Worm (Caenorhabditis elegans) whole organism, L2 larva: ENCODE measurements around the gene trul-1.

ENCODE experiments used
- C34F6.9 ChIP-seq: fragments of 150-350 bp; optimal IDR thresholded peaks from 2 replicates; lab custom pipeline; 2014; ENCODE audit warnings: missing biosample characterization, missing genetic modification characterization
- F13H6.1 ChIP-seq: sonication (generic microtip); optimal IDR thresholded peaks from 2 replicates; lab custom pipeline; 2016; ENCODE audit warnings: missing genetic modification characterization, missing compliant biosample characterization
- R02D3.7 ChIP-seq: fragments of 150-350 bp; optimal IDR thresholded peaks from 2 replicates; lab custom pipeline; 2014; ENCODE audit warnings: missing biosample characterization, missing genetic modification characterization
- Y55F3AM.14 ChIP-seq: fragments of 200-800 bp; sonication (Bioruptor generic); optimal IDR thresholded peaks from 2 replicates; lab custom pipeline; 2018; ENCODE audit warnings: mild to moderate bottlenecking, missing genetic modification characterization, missing compliant biosample characterization
- ZK546.5 ChIP-seq: sonication (generic microtip); optimal IDR thresholded peaks from 2 replicates; lab custom pipeline; 2017; ENCODE audit warnings: missing biosample characterization, missing genetic modification characterization
- blmp-1 ChIP-seq: sonication (generic microtip); optimal IDR thresholded peaks from 2 replicates; lab custom pipeline; 2017; ENCODE audit warnings: missing genetic modification characterization, mild to moderate bottlenecking, missing compliant biosample characterization, antibody characterized with exemption, moderate library complexity; ENCODE audit not compliant: insufficient read depth
- ceh-82 ChIP-seq: fragments of 150-350 bp; optimal IDR thresholded peaks from 2 replicates; lab custom pipeline; 2014; ENCODE audit warnings: missing biosample characterization, missing genetic modification characterization
- crh-2 ChIP-seq: sonication (generic microtip); optimal IDR thresholded peaks from 2 replicates; lab custom pipeline; 2017; ENCODE audit warnings: missing biosample characterization, missing genetic modification characterization
- egl-27 ChIP-seq: sonication (generic microtip); optimal IDR thresholded peaks from 3 replicates; lab custom pipeline; 2017; ENCODE audit warnings: missing biosample characterization, missing genetic modification reagents, missing genetic modification characterization
- elt-1 ChIP-seq: fragments of 150-350 bp; optimal IDR thresholded peaks from 2 replicates; lab custom pipeline; 2014; ENCODE audit warnings: missing biosample characterization, missing genetic modification characterization
- elt-3 ChIP-seq: sonication (generic microtip); optimal IDR thresholded peaks from 2 replicates; lab custom pipeline; 2017; ENCODE audit warnings: missing biosample characterization, missing genetic modification characterization
- fos-1 ChIP-seq: fragments of 150-350 bp; optimal IDR thresholded peaks from 2 replicates; lab custom pipeline; 2014; ENCODE audit warnings: missing biosample characterization, missing genetic modification characterization
- gmeb-1 ChIP-seq: fragments of 150-350 bp; optimal IDR thresholded peaks from 2 replicates; lab custom pipeline; 2014; ENCODE audit warnings: missing biosample characterization, missing genetic modification characterization
- lin-11 ChIP-seq: fragments of 150-350 bp; sonication (generic microtip); optimal IDR thresholded peaks from 2 replicates; lab custom pipeline; 2014; ENCODE audit warnings: missing biosample characterization, missing genetic modification characterization, inconsistent platforms, mixed read lengths
- lin-13 ChIP-seq: fragments of 150-350 bp; optimal IDR thresholded peaks from 2 replicates; lab custom pipeline; 2014; ENCODE audit warnings: missing biosample characterization, missing genetic modification reagents, missing genetic modification characterization
- lsy-2 ChIP-seq, 2 experiments: fragments of 150-350 bp in 1 of 2; sonication (generic microtip) in 1 of 2; optimal IDR thresholded peaks; 2 replicates each; lab custom pipeline; 2014 to 2017; ENCODE audit warnings: missing biosample characterization in 2 of 2, missing genetic modification characterization in 2 of 2
- mab-5 ChIP-seq: fragments of 150-350 bp; optimal IDR thresholded peaks from 2 replicates; lab custom pipeline; 2014; ENCODE audit warnings: missing biosample characterization, missing genetic modification characterization
- mbf-1 ChIP-seq: sonication (generic microtip); optimal IDR thresholded peaks from 2 replicates; lab custom pipeline; 2017; ENCODE audit warnings: missing biosample characterization, missing genetic modification characterization
- nhr-10 ChIP-seq: sonication (generic microtip); optimal IDR thresholded peaks from 2 replicates; lab custom pipeline; 2017; ENCODE audit warnings: missing biosample characterization, missing genetic modification characterization
- nhr-11 ChIP-seq: fragments of 150-350 bp; optimal IDR thresholded peaks from 2 replicates; lab custom pipeline; 2014; ENCODE audit warnings: missing biosample characterization, missing genetic modification characterization
- nhr-12 ChIP-seq: fragments of 150-350 bp; optimal IDR thresholded peaks from 2 replicates; lab custom pipeline; 2014; ENCODE audit warnings: missing biosample characterization, missing genetic modification characterization
- nhr-21 ChIP-seq: fragments of 150-350 bp; optimal IDR thresholded peaks from 2 replicates; lab custom pipeline; 2014; ENCODE audit warnings: missing biosample characterization, missing genetic modification characterization
- nhr-25 ChIP-seq: fragments of 150-350 bp; sonication (generic microtip); optimal IDR thresholded peaks from 3 replicates; lab custom pipeline; 2014; ENCODE audit warnings: missing biosample characterization, missing genetic modification characterization
- nhr-6 ChIP-seq: fragments of 150-350 bp; optimal IDR thresholded peaks from 2 replicates; lab custom pipeline; 2014; ENCODE audit warnings: missing biosample characterization, missing genetic modification characterization
- peb-1 ChIP-seq: fragments of 150-350 bp; optimal IDR thresholded peaks from 2 replicates; lab custom pipeline; 2014; ENCODE audit warnings: missing biosample characterization, missing genetic modification characterization
- sem-4 ChIP-seq: fragments of 150-350 bp; optimal IDR thresholded peaks from 2 replicates; lab custom pipeline; 2014; ENCODE audit warnings: missing biosample characterization, missing genetic modification reagents, missing genetic modification characterization
- unc-39 ChIP-seq: fragments of 150-350 bp; optimal IDR thresholded peaks from 2 replicates; lab custom pipeline; 2014; ENCODE audit warnings: missing biosample characterization, missing genetic modification characterization
- unc-55 ChIP-seq: fragments of 150-350 bp; sonication (generic microtip); optimal IDR thresholded peaks from 3 replicates; lab custom pipeline; 2014; ENCODE audit warnings: missing biosample characterization, missing genetic modification reagents, missing genetic modification characterization
- unc-62 ChIP-seq: fragments of 150-350 bp; optimal IDR thresholded peaks from 2 replicates; lab custom pipeline; 2014; ENCODE audit warnings: missing biosample characterization, missing genetic modification reagents, missing genetic modification characterization
- ztf-1 ChIP-seq: fragments of 200-800 bp; sonication (Bioruptor generic); conservative IDR thresholded peaks from 2 replicates; pipeline ENCODE4 v1.3.6; 2022; ENCODE audit warnings: missing genetic modification characterization, missing compliant biosample characterization
- ztf-11 ChIP-seq: sonication (generic microtip); optimal IDR thresholded peaks from 2 replicates; lab custom pipeline; 2017; ENCODE audit warnings: missing biosample characterization, missing genetic modification characterization

trul-1 gene

ce11 chrII:283594-283993 lies 1.2 kb upstream of the trul-1 start, which contains the start of gene B0432.9:
B0432.9 (minus strand) TSS chrII:283694.
- TF ChIP-seq crh-2 (tag; lab: Kevin White, UChicago) (no peak), C34F6.9 (tag; lab: Kevin White, UChicago) (no peak), unc-62 (GFP tag; lab: Kevin White, UChicago) (no peak), mbf-1 (no peak), Y55F3AM.14 (GFP tag; lab: Kevin White, UChicago) (no peak), F13H6.1 (no peak)

- TF ChIP-seq lin-13 (no peak), fos-1 (no peak), nhr-10 (tag; lab: Kevin White, UChicago) (no peak), C34F6.9 (tag; lab: Kevin White, UChicago) (no peak), nhr-21 (tag; lab: Kevin White, UChicago) (no peak), nhr-25 (tag; lab: Kevin White, UChicago) (no peak), sem-4 (tag; lab: Kevin White, UChicago) (no peak), nhr-6 (tag; lab: Kevin White, UChicago) (no peak), R02D3.7 (tag; lab: Kevin White, UChicago) (no peak), ZK546.5 (tag; lab: Kevin White, UChicago) (no peak)
These were observed 3.7 kb downstream of the trul-1 start, which contains the start of gene B0432.8 for ce11 chrII:278636-279035. B0432.8 (minus strand) TSS chrII:278736.

- TF ChIP-seq peb-1 (tag; lab: Kevin White, UChicago): no peak
- TF ChIP-seq nhr-12 (tag; lab: Kevin White, UChicago): no peak
- TF ChIP-seq mbf-1: no peak
- no peak for TF ChIP-seq ztf-1 (GFP tag; lab: Robert Waterston, UW)
- no peak for TF ChIP-seq unc-39 (tag; lab: Kevin White, UChicago)
- TF ChIP-seq lsy-2 (tag; optimal IDR thresholded peaks at IDR 0.05; lab: Kevin White, UChicago): no peak
- TF ChIP-seq, all 48 proteins: peak for 0
These were observed 8.5 kb downstream of the trul-1 start, which contains the start of gene B0432.7 for ce11 chrII:273872-274271. B0432.7 (minus strand) TSS chrII:273972.

ce11 chrII:264053-264452 lies 18.3 kb downstream of the trul-1 start, which contains the start of gene B0432.14:
B0432.14 (plus strand) TSS chrII:264353.
- TF ChIP-seq gmeb-1 (tag; lab: Kevin White, UChicago): no peak
- TF ChIP-seq unc-39 (tag; lab: Kevin White, UChicago): no peak
- no peak for TF ChIP-seq nhr-11 (tag; lab: Kevin White, UChicago)
- no peak for TF ChIP-seq crh-2 (tag; lab: Kevin White, UChicago)
- TF ChIP-seq ztf-11 (tag; lab: Kevin White, UChicago): no peak
- TF ChIP-seq F13H6.1: no peak
- no peak for TF ChIP-seq Y55F3AM.14 (GFP tag; lab: Kevin White, UChicago)
- no peak for TF ChIP-seq ztf-1 (GFP tag; lab: Robert Waterston, UW)
- TF ChIP-seq C34F6.9 (tag; lab: Kevin White, UChicago): no peak
- TF ChIP-seq mab-5: no peak
- TF ChIP-seq unc-55 (GFP tag; lab: Kevin White, UChicago): no peak
- TF ChIP-seq blmp-1 (tag; lab: Kevin White, UChicago): no peak
- TF ChIP-seq nhr-25 (tag; lab: Kevin White, UChicago): no peak

ce11 chrII:263563-263962 lies 18.8 kb downstream of the trul-1 start, which contains the start of gene scc-2:
scc-2 (minus strand) TSS chrII:263663.
- TF ChIP-seq ZK546.5 (tag; lab: Kevin White, UChicago): no peak
- TF ChIP-seq lsy-2 (tag; optimal IDR thresholded peaks at IDR 0.05; lab: Kevin White, UChicago): no peak
- TF ChIP-seq nhr-6 (tag; lab: Kevin White, UChicago): no peak
- TF ChIP-seq elt-3 (tag; lab: Kevin White, UChicago): no peak
- TF ChIP-seq nhr-12 (tag; lab: Kevin White, UChicago): no peak
- no peak for TF ChIP-seq ceh-82 (tag; lab: Kevin White, UChicago)
- TF ChIP-seq lin-11 (tag; lab: Kevin White, UChicago): no peak
- TF ChIP-seq peb-1 (tag; lab: Kevin White, UChicago): no peak
- TF ChIP-seq elt-1 (tag; lab: Kevin White, UChicago): no peak
- TF ChIP-seq R02D3.7 (tag; lab: Kevin White, UChicago): no peak
- no peak for TF ChIP-seq nhr-21 (tag; lab: Kevin White, UChicago)
- TF ChIP-seq mab-5: no peak
- TF ChIP-seq egl-27 (tag; lab: Kevin White, UChicago): no peak
